Worm (Caenorhabditis elegans): ENCODE measurements around the gene C40A11.2.

DNA sequence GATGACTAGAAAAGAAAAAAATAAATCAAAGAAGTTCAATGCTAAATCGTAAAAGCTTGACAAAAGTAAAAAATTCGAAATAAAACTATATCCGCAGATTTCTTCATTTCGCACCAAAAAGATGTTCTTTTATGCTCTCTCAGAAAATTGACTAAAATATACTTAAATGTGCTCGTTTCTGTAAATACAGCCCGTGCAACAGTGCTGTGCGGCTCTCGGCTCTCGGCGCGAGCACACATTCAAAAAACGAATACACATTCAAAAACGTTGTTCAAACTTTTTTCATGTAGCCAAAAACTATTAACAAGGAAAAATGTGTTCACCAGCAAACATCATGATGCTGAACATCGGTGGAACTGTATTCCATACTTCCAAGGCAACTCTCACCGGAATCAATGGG lies 5.9 kb upstream of the C40A11.2 start, which contains the start of gene C40A11.3:
- TF ChIP-seq F13C5.2 (tag; optimal IDR thresholded peaks at IDR 0.05) (no peak), ets-7 (tag; optimal IDR thresholded peaks at IDR 0.05) (no peak), ama-1 (optimal IDR thresholded peaks at IDR 0.05) (no peak)

Measured in whole organism, early embryonic.